Fruit fly (Drosophila melanogaster): Measurements from ENCODE around the gene Syt7.

- no peak for TF ChIP-seq toe (GFP tag; optimal IDR thresholded peaks at IDR 0.05)
- TF ChIP-seq CG12768 (GFP tag; optimal IDR thresholded peaks at IDR 0.05), result no peak
- TF ChIP-seq CG11617 (GFP tag; optimal IDR thresholded peaks at IDR 0.05), result no peak
- TF ChIP-seq Hr96 (GFP tag; optimal IDR thresholded peaks at IDR 0.05), result no peak
- TF ChIP-seq CG5204 (GFP tag; optimal IDR thresholded peaks at IDR 0.05), result no peak
- TF ChIP-seq ovo (GFP tag; optimal IDR thresholded peaks at IDR 0.05), result no peak
- TF ChIP-seq CG14711 (tag; optimal IDR thresholded peaks at IDR 0.05), result no peak
- no peak for TF ChIP-seq Mnt (GFP tag; optimal IDR thresholded peaks at IDR 0.05)
- TF ChIP-seq CG33017 (tag; optimal IDR thresholded peaks at IDR 0.05), result no peak
These were observed 12.5 kb upstream of the Syt7 start for dm6 chr4:318795-319194.
